Worm (Caenorhabditis elegans) whole organism, young adult: Measurements from ENCODE around the gene ins-21.

ENCODE experiments used
- F37B4.10 ChIP-seq: fragments of 200-800 bp; sonication (Bioruptor generic); IDR thresholded peaks from 2 replicates; pipeline ENCODE4 v1.3.6; 2022; ENCODE audit warnings: missing genetic modification characterization, missing compliant biosample characterization
- attf-6 ChIP-seq: fragments of 200-800 bp; sonication (Bioruptor generic); IDR thresholded peaks from 2 replicates; pipeline ENCODE4 v1.3.6; 2022; ENCODE audit warnings: missing genetic modification reagents, missing genetic modification characterization, missing compliant biosample characterization
- chd-7 ChIP-seq: sonication (generic microtip); optimal IDR thresholded peaks from 2 replicates; lab custom pipeline; 2016; ENCODE audit warnings: mild to moderate bottlenecking, missing genetic modification characterization, moderate library complexity, missing compliant biosample characterization
- him-1 ChIP-seq: sonication (generic microtip); optimal IDR thresholded peaks from 2 replicates; lab custom pipeline; 2016; ENCODE audit warnings: missing genotype, missing genetic modification reagents, missing genetic modification characterization, missing compliant biosample characterization
- lin-54 ChIP-seq: fragments of 200-800 bp; sonication (Bioruptor generic); optimal IDR thresholded peaks from 2 replicates; lab custom pipeline; 2018; ENCODE audit warnings: mild to moderate bottlenecking, missing genetic modification characterization, missing compliant biosample characterization
- nhr-179 ChIP-seq: sonication (generic microtip); optimal IDR thresholded peaks from 2 replicates; lab custom pipeline; 2016; ENCODE audit warnings: mild to moderate bottlenecking, missing genetic modification characterization, missing compliant biosample characterization
- snpc-4 ChIP-seq, 5 experiments: fragments of 150-350 bp in 1 of 5; sonication (generic microtip) in 4 of 5; optimal IDR thresholded peaks; 2 replicates each; lab custom pipeline; 2014 to 2018; ENCODE audit warnings: missing genetic modification characterization in 5 of 5, missing biosample characterization in 3 of 5, antibody characterized with exemption in 2 of 5, mild to moderate bottlenecking in 2 of 5, missing compliant biosample characterization in 2 of 5, missing genotype in 2 of 5, moderate library complexity in 2 of 5, missing genetic modification reagents in 1 of 5
- unc-130 ChIP-seq: sonication (generic microtip); optimal IDR thresholded peaks from 2 replicates; lab custom pipeline; 2016; ENCODE audit warnings: missing genetic modification reagents, missing genetic modification characterization, missing compliant biosample characterization

- TF ChIP-seq chd-7 (tag; lab: Kevin White, UChicago) (no peak), F37B4.10 (GFP tag; lab: Robert Waterston, UW) (no peak), him-1 (tag; lab: Kevin White, UChicago) (no peak), snpc-4 (GFP tag; optimal IDR thresholded peaks at IDR 0.05; lab: Kevin White, UChicago) (no peak), snpc-4 (tag; optimal IDR thresholded peaks at IDR 0.05; lab: Kevin White, UChicago) (no peak), unc-130 (GFP tag; lab: Kevin White, UChicago) (no peak), lin-54 (GFP tag; lab: Kevin White, UChicago) (no peak), attf-6 (no peak), nhr-179 (tag; lab: Kevin White, UChicago) (no peak)
Measured at ce11 chrIII:9973765-9974164, 49.8 kb upstream of the ins-21 start, which contains the start of gene R10E12.2.
